Worm (Caenorhabditis elegans) whole organism, early embryonic: Measurements from ENCODE around the gene ftn-1.
A peak's percentile ranks its signal among the peaks of the same experiment; 100 is the strongest.

Experiments used
- B0310.2 ChIP-seq: sonication (generic microtip); optimal IDR thresholded peaks from 2 replicates; lab custom pipeline; 2016; ENCODE audit warnings: mild to moderate bottlenecking, missing genetic modification characterization, missing compliant biosample characterization
- F13C5.2 ChIP-seq: sonication (generic microtip); optimal IDR thresholded peaks from 2 replicates; lab custom pipeline; 2017; ENCODE audit warnings: mild to moderate bottlenecking, missing genetic modification characterization, inconsistent platforms, missing compliant biosample characterization
- aly-1 ChIP-seq: sonication (generic microtip); optimal IDR thresholded peaks from 2 replicates; lab custom pipeline; 2016; ENCODE audit warnings: missing genetic modification characterization, missing compliant biosample characterization
- ama-1 ChIP-seq: fragments of 150-350 bp; optimal IDR thresholded peaks from 2 replicates; lab custom pipeline; 2014
- ceh-13 ChIP-seq: fragments of 200-800 bp; sonication (Bioruptor generic); optimal IDR thresholded peaks from 2 replicates; lab custom pipeline; 2018; ENCODE audit warnings: mild to moderate bottlenecking, missing genetic modification characterization, missing compliant biosample characterization
- ceh-36 ChIP-seq: sonication (generic microtip); optimal IDR thresholded peaks from 2 replicates; lab custom pipeline; 2016; ENCODE audit warnings: missing genetic modification characterization, inconsistent platforms, missing compliant biosample characterization
- ets-7 ChIP-seq: sonication (generic microtip); optimal IDR thresholded peaks from 2 replicates; lab custom pipeline; 2016; ENCODE audit warnings: missing genotype, missing genetic modification characterization, missing compliant biosample characterization
- flt-1 ChIP-seq: fragments of 200-800 bp; sonication (Bioruptor generic); IDR thresholded peaks from 2 replicates; pipeline ENCODE4 v1.3.6; 2022; ENCODE audit warnings: missing genetic modification characterization, missing compliant biosample characterization
- hmbx-1 ChIP-seq: sonication (generic microtip); optimal IDR thresholded peaks from 2 replicates; lab custom pipeline; 2016; ENCODE audit warnings: mild to moderate bottlenecking, missing genetic modification characterization, missing compliant biosample characterization
- hmg-4 ChIP-seq: fragments of 200-800 bp; sonication (Bioruptor generic); optimal IDR thresholded peaks from 2 replicates; lab custom pipeline; 2018; ENCODE audit warnings: mild to moderate bottlenecking, missing genetic modification characterization, missing compliant biosample characterization
- hnd-1 ChIP-seq: sonication (generic microtip); optimal IDR thresholded peaks from 2 replicates; lab custom pipeline; 2016; ENCODE audit warnings: missing genetic modification characterization, missing compliant biosample characterization
- pes-1 ChIP-seq: fragments of 200-800 bp; sonication (Bioruptor generic); IDR thresholded peaks from 2 replicates; pipeline ENCODE4 v1.3.6; 2022; ENCODE audit warnings: missing genetic modification reagents, missing genetic modification characterization, missing compliant biosample characterization
- scrt-1 ChIP-seq: fragments of 200-800 bp; sonication (Bioruptor generic); IDR thresholded peaks from 2 replicates; pipeline ENCODE4 v1.3.6; 2022; ENCODE audit warnings: missing genetic modification characterization, missing compliant biosample characterization
- sea-1 ChIP-seq: fragments of 200-800 bp; sonication (Bioruptor generic); conservative IDR thresholded peaks from 2 replicates; pipeline ENCODE4 v1.3.6; 2022; ENCODE audit warnings: missing genetic modification characterization, missing compliant biosample characterization
- tbx-11 ChIP-seq: fragments of 200-800 bp; sonication (Bioruptor generic); IDR thresholded peaks from 2 replicates; pipeline ENCODE4 v1.3.6; 2022; ENCODE audit warnings: missing genetic modification characterization, missing compliant biosample characterization
- tbx-37 ChIP-seq: fragments of 200-800 bp; sonication (Bioruptor generic); conservative IDR thresholded peaks from 2 replicates; pipeline ENCODE4 v1.3.6; 2022; ENCODE audit warnings: missing genetic modification reagents, missing genetic modification characterization, missing compliant biosample characterization
- tra-4 ChIP-seq: sonication (generic microtip); optimal IDR thresholded peaks from 2 replicates; lab custom pipeline; 2017; ENCODE audit warnings: missing genetic modification characterization, missing compliant biosample characterization

The ftn-1 gene

DNA sequence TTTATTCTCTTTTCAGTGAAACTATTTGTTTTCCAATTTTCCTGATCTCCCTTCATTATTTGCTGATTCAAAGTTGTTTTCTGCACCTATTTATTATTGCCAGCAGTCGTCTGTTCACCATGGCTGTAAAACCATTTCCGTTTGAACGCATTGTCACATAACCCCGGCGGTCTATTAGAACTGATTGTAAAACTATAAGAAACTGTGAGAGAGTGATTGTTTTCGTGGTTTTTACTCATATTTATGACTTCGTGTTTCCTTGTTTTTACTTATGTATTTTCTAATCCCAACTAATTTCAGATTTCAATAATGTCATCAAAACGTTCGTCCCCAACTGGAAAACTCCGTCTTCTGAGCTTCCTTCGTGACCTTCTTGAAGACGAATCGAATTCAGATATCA lies 15.6 kb upstream of the ftn-1 start, which contains the start of gene F19F10.1:
Gene F19F10.1 (plus strand): TSS at position 301 of the 400 bp plus-strand sequence.
- TF ChIP-seq hmg-4 (GFP tag; lab: Kevin White, UChicago), result no peak
- no peak for TF ChIP-seq aly-1 (tag; lab: Kevin White, UChicago)
- no peak for TF ChIP-seq ceh-13 (GFP tag; lab: Kevin White, UChicago)

- no peak for TF ChIP-seq ceh-36
- no peak for TF ChIP-seq ceh-13 (GFP tag; lab: Kevin White, UChicago)
Observed at ce11 chrV:7558693-7559092, 11.3 kb upstream of the ftn-1 start, which contains the start of gene ets-7. ets-7 (minus strand) TSS chrV:7558793.

DNA sequence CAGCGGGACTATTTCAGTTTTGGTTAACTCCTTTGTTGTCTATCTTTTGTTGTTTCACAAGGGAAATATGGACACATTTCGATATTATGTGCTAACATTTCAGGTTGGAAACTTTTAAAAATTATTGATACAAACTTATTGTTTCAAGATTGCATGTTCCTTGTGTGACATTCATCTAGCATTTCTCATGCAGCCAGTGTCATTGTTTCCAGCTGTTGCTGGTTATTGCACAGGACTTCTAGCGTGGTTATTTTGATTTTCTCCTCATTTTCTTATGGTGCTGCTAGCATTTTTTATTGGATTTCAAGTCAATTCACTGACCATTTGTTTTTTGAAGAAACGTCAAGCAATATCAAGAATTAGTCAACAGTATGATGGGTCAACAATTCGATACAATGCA lies 8.5 kb upstream of the ftn-1 start:
- TF ChIP-seq scrt-1 (GFP tag; lab: Robert Waterston, UW) (no peak), ceh-36 (no peak), ceh-13 (GFP tag; lab: Kevin White, UChicago) (no peak), flt-1 (GFP tag; lab: Robert Waterston, UW) (no peak)

DNA sequence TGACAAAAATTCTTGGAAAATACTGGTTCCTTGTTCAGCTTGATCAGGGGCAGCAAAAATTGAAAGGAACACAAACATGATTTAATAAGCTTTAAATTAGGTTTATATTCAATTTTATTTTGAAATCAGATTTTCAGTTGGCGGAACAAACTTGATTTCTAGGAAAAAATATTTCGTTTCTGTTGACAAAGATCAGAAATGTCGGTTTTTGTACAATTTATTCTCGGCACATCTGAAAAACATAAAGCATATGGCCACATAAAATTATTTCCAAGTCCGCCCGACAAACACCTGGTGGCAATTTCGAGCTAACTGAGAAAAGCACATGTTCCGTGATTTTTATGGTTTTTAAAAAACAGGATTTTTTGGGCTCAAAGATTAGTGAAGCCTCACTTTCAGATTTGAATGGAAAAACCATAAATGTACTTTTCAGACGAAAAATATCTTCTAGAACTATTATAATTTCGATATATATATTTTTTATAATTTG lies 6.5 kb upstream of the ftn-1 start, which contains the start of gene ttr-10:
Gene ttr-10 (minus strand): TSS at position 51 of the 490 bp plus-strand sequence.
- TF ChIP-seq F13C5.2 (tag; lab: Kevin White, UChicago) (no peak), sea-1 (GFP tag; lab: Robert Waterston, UW) (no peak), tbx-11 (no peak), ama-1 (lab: Kevin White, UChicago) (no peak), flt-1 (GFP tag; lab: Robert Waterston, UW) (no peak), aly-1 (tag; lab: Kevin White, UChicago) (no peak), ceh-36 (no peak), hnd-1 (tag; lab: Kevin White, UChicago) (no peak), hmg-4 (GFP tag; lab: Kevin White, UChicago) (no peak), scrt-1 (GFP tag; lab: Robert Waterston, UW) (no peak), tbx-37 (GFP tag; lab: Robert Waterston, UW) (no peak)

DNA sequence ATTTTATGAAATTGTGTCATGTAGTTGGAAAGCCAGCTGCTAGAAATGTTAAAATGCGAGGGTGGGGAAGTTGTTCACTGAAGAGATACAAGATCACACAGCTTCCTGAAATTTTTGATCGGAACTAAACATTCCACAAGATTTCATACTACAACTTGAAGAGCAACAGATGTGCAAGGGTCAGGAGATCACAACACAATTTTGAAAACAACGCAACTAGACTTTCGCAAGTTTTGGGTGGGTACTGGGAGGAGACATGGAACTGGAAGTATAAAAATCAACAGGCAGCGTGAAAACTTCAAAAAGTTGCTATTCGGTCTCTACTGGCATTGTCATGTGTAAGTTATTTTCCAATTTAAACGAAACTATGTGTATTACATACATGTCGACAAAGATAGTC lies 4.4 kb upstream of the ftn-1 start, which contains the start of gene F19F10.3:
Gene F19F10.3 (plus strand): TSS at position 301 of the 400 bp plus-strand sequence.
- TF ChIP-seq F13C5.2 (tag; lab: Kevin White, UChicago) (no peak), tbx-11 (no peak), ama-1 (lab: Kevin White, UChicago) (no peak), hmbx-1 (no peak), hnd-1 (tag; lab: Kevin White, UChicago) (no peak), tbx-37 (GFP tag; lab: Robert Waterston, UW) (no peak), flt-1 (GFP tag; lab: Robert Waterston, UW) (no peak), aly-1 (tag; lab: Kevin White, UChicago) (no peak), ets-7 (no peak), sea-1 (GFP tag; lab: Robert Waterston, UW) (no peak), ceh-13 (GFP tag; lab: Kevin White, UChicago) (no peak), tra-4 (tag; lab: Kevin White, UChicago) (no peak), ceh-36 (no peak), B0310.2 (tag; lab: Kevin White, UChicago) (no peak), scrt-1 (GFP tag; lab: Robert Waterston, UW) (no peak), hmg-4 (GFP tag; lab: Kevin White, UChicago) (no peak)

ce11 chrV:7548499-7548898 lies 1.1 kb upstream of the ftn-1 start:
- TF ChIP-seq tbx-11, result peak; percentile 70
- TF ChIP-seq pes-1 (GFP tag; lab: Robert Waterston, UW), result peak; percentile 76
- TF ChIP-seq flt-1 (GFP tag; lab: Robert Waterston, UW), result peak; percentile 56; the same call in 1 of the 2 replicates
- peak; percentile 70; the same call in 1 of the 2 replicates for TF ChIP-seq scrt-1 (GFP tag; lab: Robert Waterston, UW)

DNA sequence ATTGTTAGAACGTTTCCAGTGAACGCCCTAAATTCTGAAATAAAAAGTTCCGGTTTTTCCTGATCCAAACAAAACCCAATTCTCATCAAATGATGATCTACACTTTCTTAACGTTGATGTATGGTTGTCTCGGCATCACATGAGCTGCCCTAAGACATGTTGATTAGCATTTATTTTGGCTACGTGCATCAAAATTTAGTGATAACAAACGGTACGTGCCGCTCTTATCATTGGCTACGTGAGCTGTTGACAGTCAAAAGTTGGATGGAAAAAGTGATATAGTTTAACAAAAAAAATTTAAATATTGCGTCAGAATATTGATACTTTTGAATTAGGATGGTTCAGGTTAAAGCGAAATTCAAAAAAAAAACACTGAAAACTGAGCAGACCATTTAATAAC lies 638 bp upstream of the ftn-1 start:
- TF ChIP-seq tbx-11 (no peak), F13C5.2 (tag; lab: Kevin White, UChicago) (no peak), pes-1 (GFP tag; lab: Robert Waterston, UW) (no peak), tra-4 (tag; lab: Kevin White, UChicago) (no peak), tbx-37 (GFP tag; lab: Robert Waterston, UW) (no peak), flt-1 (GFP tag; lab: Robert Waterston, UW) (no peak), ceh-13 (GFP tag; lab: Kevin White, UChicago) (no peak), hnd-1 (tag; lab: Kevin White, UChicago) (no peak), ceh-36 (no peak), hmbx-1 (no peak), hmg-4 (GFP tag; lab: Kevin White, UChicago) (no peak), ama-1 (lab: Kevin White, UChicago) (no peak), ets-7 (no peak), sea-1 (GFP tag; lab: Robert Waterston, UW) (no peak), B0310.2 (tag; lab: Kevin White, UChicago) (no peak)

ce11 chrV:7545187-7545586 lies 2.2 kb downstream of the ftn-1 start, which contains the start of the genes C54F6.19 and nhx-3:
C54F6.19 (plus strand) TSS chrV:7545487.
nhx-3 (minus strand) TSS chrV:7545523.
- no peak for TF ChIP-seq hnd-1 (tag; lab: Kevin White, UChicago)
- no peak for TF ChIP-seq sea-1 (GFP tag; lab: Robert Waterston, UW)
- TF ChIP-seq pes-1 (GFP tag; lab: Robert Waterston, UW), result no peak
- no peak for TF ChIP-seq flt-1 (GFP tag; lab: Robert Waterston, UW)
- TF ChIP-seq tra-4 (tag; lab: Kevin White, UChicago), result no peak
- TF ChIP-seq ceh-36, result no peak
- no peak for TF ChIP-seq tbx-11
- no peak for TF ChIP-seq tbx-37 (GFP tag; lab: Robert Waterston, UW)
- no peak for TF ChIP-seq ama-1 (lab: Kevin White, UChicago)
- TF ChIP-seq B0310.2 (tag; lab: Kevin White, UChicago), result no peak
- no peak for TF ChIP-seq scrt-1 (GFP tag; lab: Robert Waterston, UW)
- no peak for TF ChIP-seq ets-7
- TF ChIP-seq ceh-13 (GFP tag; lab: Kevin White, UChicago), result no peak
